Fruit fly (Drosophila melanogaster) whole organism, embryonic: ENCODE measurements around the gene Tpr2.

Experiments used
- ATbp ChIP-seq: fragments of 200-800 bp; sonication (Bioruptor generic); optimal IDR thresholded peaks from 2 replicates; lab custom pipeline; 2017; ENCODE audit warnings: missing biosample characterization, mild to moderate bottlenecking, missing genetic modification characterization, missing genetic modification reagents
- Bteb2 ChIP-seq: fragments of 200-800 bp; sonication (Bioruptor generic); optimal IDR thresholded peaks from 2 replicates; lab custom pipeline; 2016; ENCODE audit warnings: missing biosample characterization, missing genetic modification characterization
- CG10366 ChIP-seq: fragments of 200-800 bp; sonication (Bioruptor generic); IDR thresholded peaks from 2 replicates; pipeline ENCODE4 v1.3.6; 2022; ENCODE audit warnings: missing biosample characterization, missing genetic modification characterization
- CG11085 ChIP-seq: fragments of 200-800 bp; sonication (Bioruptor generic); IDR thresholded peaks from 2 replicates; pipeline ENCODE4 v1.3.6; 2022; ENCODE audit warnings: missing biosample characterization, missing genetic modification characterization
- CG12071 ChIP-seq: fragments of 200-800 bp; sonication (Bioruptor generic); optimal IDR thresholded peaks from 3 replicates; lab custom pipeline; 2018; ENCODE audit warnings: missing biosample characterization, mild to moderate bottlenecking, missing genetic modification characterization
- CG12104 ChIP-seq: fragments of 200-800 bp; sonication (Bioruptor generic); optimal IDR thresholded peaks from 3 replicates; lab custom pipeline; 2016; ENCODE audit warnings: missing biosample characterization, missing genetic modification characterization
- CG13775 ChIP-seq: fragments of 200-800 bp; sonication (Bioruptor generic); optimal IDR thresholded peaks from 3 replicates; lab custom pipeline; 2017; ENCODE audit warnings: missing biosample characterization, mild to moderate bottlenecking, missing genetic modification characterization
- CG17361 ChIP-seq: fragments of 200-800 bp; sonication (Bioruptor generic); IDR thresholded peaks from 3 replicates; pipeline ENCODE4 v1.3.6; 2022; ENCODE audit warnings: missing biosample characterization, missing genetic modification characterization
- CG1792 ChIP-seq: fragments of 200-800 bp; sonication (Bioruptor generic); optimal IDR thresholded peaks from 2 replicates; lab custom pipeline; 2016; ENCODE audit warnings: missing biosample characterization, missing genetic modification characterization
- CG31388 ChIP-seq: fragments of 200-800 bp; sonication (Bioruptor generic); optimal IDR thresholded peaks from 2 replicates; lab custom pipeline; 2016; ENCODE audit warnings: missing biosample characterization, missing genetic modification characterization
- CG34422 ChIP-seq: fragments of 200-800 bp; sonication (Bioruptor generic); IDR thresholded peaks from 3 replicates; pipeline ENCODE4 v1.3.6; 2022; ENCODE audit warnings: missing biosample characterization, missing genetic modification characterization
- CG42726 ChIP-seq: fragments of 200-800 bp; sonication (Bioruptor generic); IDR thresholded peaks from 2 replicates; pipeline ENCODE4 v1.3.6; 2022; ENCODE audit warnings: missing biosample characterization, missing genetic modification characterization; ENCODE audit not compliant: partially characterized antibody
- CG4707 ChIP-seq: fragments of 200-800 bp; sonication (Bioruptor generic); optimal IDR thresholded peaks from 2 replicates; lab custom pipeline; 2018; ENCODE audit warnings: missing biosample characterization, mild to moderate bottlenecking, missing genetic modification characterization, moderate library complexity
- CG4820 ChIP-seq: fragments of 200-800 bp; sonication (Bioruptor generic); optimal IDR thresholded peaks from 3 replicates; lab custom pipeline; 2016; ENCODE audit warnings: missing biosample characterization, missing genetic modification characterization
- CG5245 ChIP-seq: fragments of 200-800 bp; sonication (Bioruptor generic); optimal IDR thresholded peaks from 3 replicates; lab custom pipeline; 2016; ENCODE audit warnings: missing biosample characterization, missing genetic modification characterization
- CG6765 ChIP-seq: fragments of 200-800 bp; sonication (Bioruptor generic); optimal IDR thresholded peaks from 3 replicates; lab custom pipeline; 2017; ENCODE audit warnings: missing biosample characterization, mild to moderate bottlenecking, missing genetic modification characterization
- CG6791 ChIP-seq: fragments of 200-800 bp; sonication (Bioruptor generic); IDR thresholded peaks from 3 replicates; pipeline ENCODE4 v1.3.6; 2022; ENCODE audit warnings: missing biosample characterization, missing genetic modification characterization; ENCODE audit not compliant: partially characterized antibody
- CG7928 ChIP-seq: fragments of 200-800 bp; sonication (Bioruptor generic); optimal IDR thresholded peaks from 2 replicates; lab custom pipeline; 2017; ENCODE audit warnings: missing biosample characterization, mild to moderate bottlenecking, missing genetic modification characterization
- CG7963 ChIP-seq: fragments of 200-800 bp; sonication (Bioruptor generic); IDR thresholded peaks from 3 replicates; pipeline ENCODE4 v1.3.6; 2022; ENCODE audit warnings: missing biosample characterization, missing genetic modification characterization; ENCODE audit not compliant: partially characterized antibody
- CG8281 ChIP-seq: fragments of 200-800 bp; sonication (Bioruptor generic); optimal IDR thresholded peaks from 2 replicates; lab custom pipeline; 2018; ENCODE audit warnings: missing biosample characterization, mild to moderate bottlenecking, missing genetic modification characterization, moderate library complexity
- Chrac-16 ChIP-seq: fragments of 200-800 bp; sonication (Bioruptor generic); optimal IDR thresholded peaks from 3 replicates; lab custom pipeline; 2016; ENCODE audit warnings: missing biosample characterization, missing genetic modification characterization
- D ChIP-seq, 2 experiments: fragments of 200-800 bp in 1 of 2; fragments of >200 bp in 1 of 2; sonication (Bioruptor generic) in 1 of 2; optimal IDR thresholded peaks; 2 replicates in 1 of 2; 3 replicates in 1 of 2; lab custom pipeline; 2017; ENCODE audit warnings: mild to moderate bottlenecking in 1 of 2, missing biosample characterization in 1 of 2, missing genetic modification characterization in 1 of 2, missing genetic modification reagents in 1 of 2
- Deaf1 ChIP-seq: fragments of 200-800 bp; optimal IDR thresholded peaks from 3 replicates; lab custom pipeline; 2019; ENCODE audit warnings: missing biosample characterization, mild to moderate bottlenecking, missing genetic modification characterization, moderate library complexity
- Dref ChIP-seq: fragments of 200-800 bp; sonication (Bioruptor generic); IDR thresholded peaks from 2 replicates; pipeline ENCODE4 v1.3.6; 2022; ENCODE audit warnings: missing biosample characterization, missing genetic modification characterization
- Eip74EF ChIP-seq, 2 experiments: fragments of 200-800 bp in 1 of 2; fragments of >200 bp in 1 of 2; sonication (Bioruptor generic) in 1 of 2; optimal IDR thresholded peaks; 2 replicates each; lab custom pipeline; 2017 to 2019; ENCODE audit warnings: missing biosample characterization in 2 of 2, missing genetic modification characterization in 2 of 2, mild to moderate bottlenecking in 1 of 2, moderate library complexity in 1 of 2
- HmgZ ChIP-seq: fragments of 200-800 bp; sonication (Bioruptor generic); optimal IDR thresholded peaks from 2 replicates; lab custom pipeline; 2018; ENCODE audit warnings: missing biosample characterization, mild to moderate bottlenecking, missing genetic modification characterization
- MESR4 ChIP-seq: fragments of 200-800 bp; sonication (Bioruptor generic); optimal IDR thresholded peaks from 2 replicates; lab custom pipeline; 2018; ENCODE audit warnings: missing biosample characterization, mild to moderate bottlenecking, missing genetic modification characterization, moderate library complexity
- NC2α ChIP-seq: fragments of 200-800 bp; sonication (Bioruptor generic); optimal IDR thresholded peaks from 2 replicates; lab custom pipeline; 2016; ENCODE audit warnings: missing biosample characterization, missing genetic modification characterization
- NfI ChIP-seq: fragments of 200-800 bp; sonication (Bioruptor generic); optimal IDR thresholded peaks from 3 replicates; lab custom pipeline; 2018; ENCODE audit warnings: missing biosample characterization, mild to moderate bottlenecking, missing genetic modification characterization, moderate library complexity
- Ptx1 ChIP-seq: fragments of 200-800 bp; sonication (Bioruptor generic); IDR thresholded peaks from 2 replicates; pipeline ENCODE4 v1.3.6; 2022; ENCODE audit warnings: missing biosample characterization, missing genetic modification characterization
- Ravus ChIP-seq: fragments of 200-800 bp; sonication (Bioruptor generic); IDR thresholded peaks from 2 replicates; pipeline ENCODE4 v1.3.6; 2022; ENCODE audit warnings: missing biosample characterization, missing genetic modification characterization
- Rfx ChIP-seq: fragments of 200-800 bp; sonication (Bioruptor generic); IDR thresholded peaks from 2 replicates; pipeline ENCODE4 v1.3.6; 2022; ENCODE audit warnings: missing biosample characterization, missing genetic modification characterization
- Rx ChIP-seq: fragments of 200-800 bp; sonication (Bioruptor generic); IDR thresholded peaks from 2 replicates; pipeline ENCODE4 v1.3.6; 2022; ENCODE audit warnings: missing biosample characterization, missing genetic modification characterization
- Ssrp ChIP-seq: fragments of 200-800 bp; sonication (Bioruptor generic); optimal IDR thresholded peaks from 2 replicates; lab custom pipeline; 2018; ENCODE audit warnings: missing biosample characterization, mild to moderate bottlenecking, missing genetic modification characterization, moderate library complexity
- Trl ChIP-seq, 3 experiments: fragments of >200 bp in 2 of 3; fragments of 200-800 bp in 1 of 3; sonication (Bioruptor generic) in 1 of 3; optimal IDR thresholded peaks; 2 replicates in 1 of 3; 3 replicates in 2 of 3; lab custom pipeline; 2016 to 2017; ENCODE audit warnings: missing biosample characterization in 1 of 3, missing genetic modification characterization in 1 of 3
- abd-A ChIP-seq: fragments of 200-800 bp; sonication (Bioruptor generic); optimal IDR thresholded peaks from 3 replicates; lab custom pipeline; 2019; ENCODE audit warnings: missing biosample characterization, mild to moderate bottlenecking, missing genetic modification characterization, moderate library complexity
- ase ChIP-seq: fragments of 200-800 bp; sonication (Bioruptor generic); IDR thresholded peaks from 3 replicates; pipeline ENCODE4 v1.3.6; 2022; ENCODE audit warnings: missing biosample characterization, missing genetic modification characterization
- ems ChIP-seq: fragments of 200-800 bp; sonication (Bioruptor generic); optimal IDR thresholded peaks from 3 replicates; lab custom pipeline; 2016; ENCODE audit warnings: missing biosample characterization, missing genetic modification characterization
- gro ChIP-seq: fragments of 200-800 bp; sonication (Bioruptor generic); optimal IDR thresholded peaks from 2 replicates; lab custom pipeline; 2016; ENCODE audit warnings: missing biosample characterization, missing genetic modification characterization
- gsb-n ChIP-seq: fragments of 200-800 bp; sonication (Bioruptor generic); optimal IDR thresholded peaks from 3 replicates; lab custom pipeline; 2018; ENCODE audit warnings: missing biosample characterization, mild to moderate bottlenecking, missing genetic modification characterization
- jigr1 ChIP-seq: fragments of 200-800 bp; sonication (Bioruptor generic); IDR thresholded peaks from 3 replicates; pipeline ENCODE4 v1.3.6; 2022; ENCODE audit warnings: missing biosample characterization, missing genetic modification characterization
- jing ChIP-seq: fragments of 200-800 bp; sonication (Bioruptor generic); optimal IDR thresholded peaks from 2 replicates; lab custom pipeline; 2018; ENCODE audit warnings: missing biosample characterization, mild to moderate bottlenecking, missing genetic modification characterization
- kni ChIP-seq: fragments of 200-800 bp; sonication (Bioruptor generic); optimal IDR thresholded peaks from 3 replicates; lab custom pipeline; 2017; ENCODE audit warnings: mild to moderate bottlenecking, missing biosample characterization, missing genetic modification reagents, missing genetic modification characterization
- odd ChIP-seq: fragments of 200-800 bp; sonication (Bioruptor generic); optimal IDR thresholded peaks from 2 replicates; lab custom pipeline; 2017; ENCODE audit warnings: missing biosample characterization, mild to moderate bottlenecking, missing genetic modification characterization
- org-1 ChIP-seq: fragments of 200-800 bp; sonication (Bioruptor generic); optimal IDR thresholded peaks from 2 replicates; lab custom pipeline; 2017; ENCODE audit warnings: missing biosample characterization, missing genetic modification characterization
- rib ChIP-seq: fragments of 200-800 bp; sonication (Bioruptor generic); IDR thresholded peaks from 2 replicates; pipeline ENCODE4 v1.3.6; 2022; ENCODE audit warnings: missing biosample characterization, missing genetic modification characterization
- stwl ChIP-seq: fragments of 200-800 bp; sonication (Bioruptor generic); optimal IDR thresholded peaks from 3 replicates; lab custom pipeline; 2018; ENCODE audit warnings: missing biosample characterization, mild to moderate bottlenecking, missing genetic modification characterization, moderate library complexity
- tin ChIP-seq: fragments of 200-800 bp; sonication (Bioruptor generic); optimal IDR thresholded peaks from 3 replicates; lab custom pipeline; 2016; ENCODE audit warnings: missing biosample characterization, missing genetic modification characterization

The Tpr2 gene

DNA sequence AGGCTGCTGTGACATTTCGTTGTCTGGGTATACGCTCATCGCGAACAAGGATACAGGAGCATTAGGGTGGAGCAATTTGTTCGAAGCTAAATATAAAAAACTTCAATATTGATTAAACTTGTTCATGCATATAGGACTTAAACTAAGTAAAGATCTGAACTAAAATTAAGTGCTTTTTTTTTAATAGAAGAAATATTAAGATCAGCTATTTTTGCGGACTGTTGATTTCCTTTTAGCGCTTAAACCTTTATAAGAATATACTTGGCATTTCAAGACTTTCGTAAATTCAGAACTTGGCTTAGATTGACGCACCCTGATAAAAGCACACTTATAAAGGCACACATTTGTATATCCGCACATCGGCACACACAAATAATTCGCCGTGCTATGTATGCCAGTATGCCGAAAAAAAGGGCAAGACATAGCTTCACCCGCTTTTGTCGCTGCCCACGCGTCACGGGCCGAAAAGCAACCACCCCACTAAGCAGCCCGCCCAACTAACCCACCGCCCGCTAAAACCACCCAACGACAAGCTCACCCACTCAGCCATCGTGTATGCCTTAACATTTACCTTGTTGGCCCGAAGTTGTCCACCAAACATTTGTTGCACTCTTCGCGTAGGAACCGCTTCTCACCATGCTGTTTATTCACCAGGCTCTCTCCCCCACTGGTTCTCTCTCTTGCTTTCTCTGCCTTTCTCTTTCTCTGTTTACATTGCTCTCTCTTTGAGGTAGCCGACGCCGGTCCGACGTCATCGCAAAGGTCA lies 56.5 kb downstream of the Tpr2 start (continued):
- TF ChIP-seq rib (GFP tag; lab: Robert Waterston, UW) (no peak), CG1792 (GFP tag; lab: Kevin White, UChicago) (no peak), CG31388 (no peak), CG11085 (GFP tag; lab: Robert Waterston, UW) (no peak), CG10366 (no peak), gro (GFP tag; lab: Kevin White, UChicago) (no peak), HmgZ (tag; lab: Kevin White, UChicago) (peak; percentile 72), Eip74EF (GFP tag; optimal IDR thresholded peaks at IDR 0.05; lab: Kevin White, UChicago) (no peak), CG7928 (GFP tag; lab: Kevin White, UChicago) (peak; percentile 35), CG6765 (GFP tag; lab: Kevin White, UChicago) (peak; percentile 76), org-1 (GFP tag; lab: Kevin White, UChicago) (peak; percentile 68), Rx (GFP tag; lab: Robert Waterston, UW) (no peak), CG42726 (GFP tag; lab: Robert Waterston, UW) (no peak), MESR4 (GFP tag; lab: Kevin White, UChicago) (no peak), D (optimal IDR thresholded peaks at IDR 0.05; lab: Kevin White, UChicago) (no peak), D (GFP tag; optimal IDR thresholded peaks at IDR 0.05; lab: Kevin White, UChicago) (no peak), Dref (GFP tag; lab: Robert Waterston, UW) (no peak), NC2α (GFP tag; lab: Kevin White, UChicago) (no peak), CG5245 (GFP tag; lab: Kevin White, UChicago) (no peak), CG4820 (GFP tag; lab: Kevin White, UChicago) (no peak), Ravus (GFP tag; lab: Robert Waterston, UW) (no peak), Trl (optimal IDR thresholded peaks at IDR 0.05; lab: Kevin White, UChicago) (peak; percentile 76 to 89), Trl (GFP tag; optimal IDR thresholded peaks at IDR 0.05; lab: Kevin White, UChicago) (peak; percentile 0), CG7963 (no peak), ems (GFP tag; lab: Kevin White, UChicago) (no peak), CG6791 (GFP tag; lab: Robert Waterston, UW) (no peak), abd-A (tag; lab: Kevin White, UChicago) (peak; percentile 56), ATbp (GFP tag; lab: Kevin White, UChicago) (no peak), Deaf1 (tag; lab: Kevin White, UChicago) (peak; percentile 78), Bteb2 (GFP tag; lab: Kevin White, UChicago) (peak; percentile 57), Chrac-16 (GFP tag; lab: Kevin White, UChicago) (no peak), tin (GFP tag; lab: Kevin White, UChicago) (no peak), kni (GFP tag; lab: Kevin White, UChicago) (no peak), stwl (no peak), CG12104 (GFP tag; lab: Kevin White, UChicago) (no peak), CG8281 (tag; lab: Kevin White, UChicago) (peak; percentile 33), CG13775 (GFP tag; lab: Kevin White, UChicago) (peak; percentile 56), Ssrp (tag; lab: Kevin White, UChicago) (no peak), CG12071 (peak; percentile 29), CG4707 (peak; percentile 38), jigr1 (GFP tag; lab: Robert Waterston, UW) (no peak), gsb-n (no peak), Rfx (GFP tag; lab: Robert Waterston, UW) (peak; percentile 54), jing (GFP tag; lab: Kevin White, UChicago) (no peak), CG17361 (0 out of 3 replicates have a peak, but pooled peaks have one; percentile 36), CG34422 (GFP tag; lab: Robert Waterston, UW) (no peak), odd (GFP tag; lab: Kevin White, UChicago) (no peak), Ptx1 (GFP tag; lab: Robert Waterston, UW) (no peak; the same call in 1 of the 2 replicates), NfI (GFP tag; lab: Kevin White, UChicago) (peak; percentile 83), ase (no peak)
